Fruit fly (Drosophila melanogaster) whole organism, embryonic: ENCODE measurements around the gene CG31542.

Source experiments
- Adf1 ChIP-seq: fragments of 200-800 bp; sonication (Bioruptor generic); IDR thresholded peaks from 2 replicates; pipeline ENCODE4 v1.3.6; 2022; ENCODE audit warnings: missing biosample characterization, missing genetic modification characterization
- Blimp-1 ChIP-seq: fragments of 200-800 bp; sonication (Bioruptor generic); optimal IDR thresholded peaks from 3 replicates; lab custom pipeline; 2018; ENCODE audit warnings: missing biosample characterization, missing genetic modification characterization, mild to moderate bottlenecking, moderate library complexity, missing genetic modification reagents
- CG13287 ChIP-seq: fragments of 200-800 bp; sonication (Bioruptor generic); IDR thresholded peaks from 2 replicates; pipeline ENCODE4 v1.3.6; 2022; ENCODE audit warnings: missing biosample characterization, missing genetic modification characterization; ENCODE audit not compliant: partially characterized antibody
- CG14667 ChIP-seq: fragments of 200-800 bp; sonication (Bioruptor generic); IDR thresholded peaks from 2 replicates; pipeline ENCODE4 v1.3.6; 2022; ENCODE audit warnings: missing biosample characterization, missing genetic modification characterization
- CG1832 ChIP-seq: fragments of 200-800 bp; sonication (Bioruptor generic); optimal IDR thresholded peaks from 2 replicates; lab custom pipeline; 2017; ENCODE audit warnings: missing biosample characterization, mild to moderate bottlenecking, missing genetic modification characterization, inconsistent platforms
- D ChIP-seq, 2 experiments: fragments of 200-800 bp in 1 of 2; fragments of >200 bp in 1 of 2; sonication (Bioruptor generic) in 1 of 2; optimal IDR thresholded peaks; 2 replicates in 1 of 2; 3 replicates in 1 of 2; lab custom pipeline; 2017; ENCODE audit warnings: mild to moderate bottlenecking in 1 of 2, missing biosample characterization in 1 of 2, missing genetic modification characterization in 1 of 2, missing genetic modification reagents in 1 of 2
- Dad ChIP-seq: fragments of 200-800 bp; sonication (Bioruptor generic); optimal IDR thresholded peaks from 3 replicates; lab custom pipeline; 2016; ENCODE audit warnings: missing biosample characterization, missing genetic modification characterization
- Deaf1 ChIP-seq: fragments of 200-800 bp; optimal IDR thresholded peaks from 3 replicates; lab custom pipeline; 2019; ENCODE audit warnings: missing biosample characterization, mild to moderate bottlenecking, missing genetic modification characterization, moderate library complexity
- Dek ChIP-seq: fragments of 200-800 bp; sonication (Bioruptor generic); optimal IDR thresholded peaks from 3 replicates; lab custom pipeline; 2019; ENCODE audit warnings: missing biosample characterization, mild to moderate bottlenecking, missing genetic modification characterization, moderate library complexity
- ERR ChIP-seq: fragments of 200-800 bp; sonication (Bioruptor generic); optimal IDR thresholded peaks from 2 replicates; lab custom pipeline; 2016; ENCODE audit warnings: missing biosample characterization, missing genetic modification characterization
- Ets65A ChIP-seq: fragments of 200-800 bp; sonication (Bioruptor generic); peaks from one replicate; lab custom pipeline; 2016; ENCODE audit warnings: missing biosample characterization, missing genetic modification characterization
- Fer1 ChIP-seq: fragments of 200-800 bp; sonication (Bioruptor generic); optimal IDR thresholded peaks from 2 replicates; lab custom pipeline; 2017; ENCODE audit warnings: missing biosample characterization, mild to moderate bottlenecking, missing genetic modification characterization
- Fer2 ChIP-seq: fragments of 200-800 bp; sonication (Bioruptor generic); optimal IDR thresholded peaks from 2 replicates; lab custom pipeline; 2018; ENCODE audit warnings: missing biosample characterization, mild to moderate bottlenecking, missing genetic modification characterization, moderate library complexity
- GATAe ChIP-seq: fragments of 200-800 bp; sonication (Bioruptor generic); conservative IDR thresholded peaks from 2 replicates; pipeline ENCODE4 v1.3.6; 2022; ENCODE audit warnings: missing biosample characterization, missing genetic modification characterization
- HHEX ChIP-seq: fragments of 200-800 bp; sonication (Bioruptor generic); optimal IDR thresholded peaks from 3 replicates; lab custom pipeline; 2017; ENCODE audit warnings: missing biosample characterization, mild to moderate bottlenecking, missing genetic modification characterization, missing genetic modification reagents
- MBD-R2 ChIP-seq: fragments of 200-800 bp; sonication (Bioruptor generic); IDR thresholded peaks from 2 replicates; pipeline ENCODE4 v1.3.6; 2022; ENCODE audit warnings: missing biosample characterization, missing genetic modification characterization
- Opbp ChIP-seq: fragments of 200-800 bp; sonication (Bioruptor generic); IDR thresholded peaks from 3 replicates; pipeline ENCODE4 v1.3.6; 2022; ENCODE audit warnings: missing biosample characterization, missing genetic modification characterization; ENCODE audit not compliant: partially characterized antibody
- Trl ChIP-seq, 3 experiments: fragments of >200 bp in 2 of 3; fragments of 200-800 bp in 1 of 3; sonication (Bioruptor generic) in 1 of 3; optimal IDR thresholded peaks; 2 replicates in 1 of 3; 3 replicates in 2 of 3; lab custom pipeline; 2016 to 2017; ENCODE audit warnings: missing biosample characterization in 1 of 3, missing genetic modification characterization in 1 of 3
- abd-A ChIP-seq: fragments of 200-800 bp; sonication (Bioruptor generic); optimal IDR thresholded peaks from 3 replicates; lab custom pipeline; 2019; ENCODE audit warnings: missing biosample characterization, mild to moderate bottlenecking, missing genetic modification characterization, moderate library complexity
- bigmax ChIP-seq: fragments of 200-800 bp; sonication (Bioruptor generic); optimal IDR thresholded peaks from 2 replicates; lab custom pipeline; 2018; ENCODE audit warnings: missing biosample characterization, mild to moderate bottlenecking, missing genetic modification characterization
- bsh ChIP-seq, 2 experiments: fragments of 200-800 bp; sonication (Bioruptor generic); optimal IDR thresholded peaks; 2 replicates each; lab custom pipeline; 2017 to 2018; ENCODE audit warnings: mild to moderate bottlenecking in 2 of 2, missing biosample characterization in 2 of 2, missing genetic modification characterization in 2 of 2, moderate library complexity in 1 of 2
- corto ChIP-seq: fragments of 200-800 bp; sonication (Bioruptor generic); optimal IDR thresholded peaks from 2 replicates; lab custom pipeline; 2016; ENCODE audit warnings: missing biosample characterization, mild to moderate bottlenecking, missing genetic modification characterization, moderate library complexity
- crol ChIP-seq: fragments of 200-800 bp; sonication (Bioruptor generic); IDR thresholded peaks from 2 replicates; pipeline ENCODE4 v1.3.6; 2022; ENCODE audit warnings: missing biosample characterization, missing genetic modification characterization
- crp ChIP-seq, 2 experiments: fragments of 200-800 bp; sonication (Bioruptor generic); optimal IDR thresholded peaks; 2 replicates in 1 of 2; 3 replicates in 1 of 2; lab custom pipeline; 2017; ENCODE audit warnings: missing biosample characterization in 2 of 2, missing genetic modification characterization in 2 of 2, mild to moderate bottlenecking in 1 of 2, moderate library complexity in 1 of 2
- dan ChIP-seq: fragments of 200-800 bp; sonication (Bioruptor generic); IDR thresholded peaks from 2 replicates; pipeline ENCODE4 v1.3.6; 2022; ENCODE audit warnings: missing biosample characterization, missing genetic modification characterization
- ewg ChIP-seq: fragments of 200-800 bp; sonication (Bioruptor generic); optimal IDR thresholded peaks from 3 replicates; lab custom pipeline; 2017; ENCODE audit warnings: mild to moderate bottlenecking, missing biosample characterization, missing genetic modification reagents, missing genetic modification characterization
- ftz-f1 ChIP-seq: fragments of 200-800 bp; sonication (Bioruptor generic); optimal IDR thresholded peaks from 2 replicates; lab custom pipeline; 2016; ENCODE audit warnings: missing biosample characterization, missing genetic modification characterization
- grau ChIP-seq: fragments of 200-800 bp; optimal IDR thresholded peaks from 3 replicates; lab custom pipeline; 2019; ENCODE audit warnings: missing biosample characterization, mild to moderate bottlenecking, missing genetic modification characterization, moderate library complexity
- jumu ChIP-seq: fragments of 200-800 bp; sonication (Bioruptor generic); optimal IDR thresholded peaks from 3 replicates; lab custom pipeline; 2016; ENCODE audit warnings: missing biosample characterization, missing genetic modification characterization
- nom ChIP-seq: fragments of 200-800 bp; sonication (Bioruptor generic); optimal IDR thresholded peaks from 2 replicates; lab custom pipeline; 2017; ENCODE audit warnings: missing biosample characterization, missing genetic modification characterization, mild to moderate bottlenecking, moderate library complexity, missing genetic modification reagents
- onecut ChIP-seq: fragments of 200-800 bp; sonication (Bioruptor generic); IDR thresholded peaks from 2 replicates; pipeline ENCODE4 v1.3.6; 2022; ENCODE audit warnings: missing biosample characterization, missing genetic modification characterization
- pzg ChIP-seq: fragments of 200-800 bp; sonication (Bioruptor generic); optimal IDR thresholded peaks from 3 replicates; lab custom pipeline; 2018; ENCODE audit warnings: missing biosample characterization, mild to moderate bottlenecking, missing genetic modification characterization, moderate library complexity
- row ChIP-seq: fragments of 200-800 bp; sonication (Bioruptor generic); IDR thresholded peaks from 3 replicates; pipeline ENCODE4 v1.3.6; 2022; ENCODE audit warnings: missing biosample characterization, missing genetic modification characterization
- zfh1 ChIP-seq: fragments of 200-800 bp; sonication (Bioruptor generic); IDR thresholded peaks from 3 replicates; pipeline ENCODE4 v1.3.6; 2022; ENCODE audit warnings: missing biosample characterization, missing genetic modification characterization

The CG31542 gene

dm6 chr3R:5330338-5330737 lies 39.0 kb upstream of the CG31542 start:
- peak in 1 of 2 experiments; percentile 2 for TF ChIP-seq bsh (GFP tag; optimal IDR thresholded peaks at IDR 0.05; lab: Kevin White, UChicago)
- no peak for TF ChIP-seq CG13287 (GFP tag; lab: Robert Waterston, UW)

DNA sequence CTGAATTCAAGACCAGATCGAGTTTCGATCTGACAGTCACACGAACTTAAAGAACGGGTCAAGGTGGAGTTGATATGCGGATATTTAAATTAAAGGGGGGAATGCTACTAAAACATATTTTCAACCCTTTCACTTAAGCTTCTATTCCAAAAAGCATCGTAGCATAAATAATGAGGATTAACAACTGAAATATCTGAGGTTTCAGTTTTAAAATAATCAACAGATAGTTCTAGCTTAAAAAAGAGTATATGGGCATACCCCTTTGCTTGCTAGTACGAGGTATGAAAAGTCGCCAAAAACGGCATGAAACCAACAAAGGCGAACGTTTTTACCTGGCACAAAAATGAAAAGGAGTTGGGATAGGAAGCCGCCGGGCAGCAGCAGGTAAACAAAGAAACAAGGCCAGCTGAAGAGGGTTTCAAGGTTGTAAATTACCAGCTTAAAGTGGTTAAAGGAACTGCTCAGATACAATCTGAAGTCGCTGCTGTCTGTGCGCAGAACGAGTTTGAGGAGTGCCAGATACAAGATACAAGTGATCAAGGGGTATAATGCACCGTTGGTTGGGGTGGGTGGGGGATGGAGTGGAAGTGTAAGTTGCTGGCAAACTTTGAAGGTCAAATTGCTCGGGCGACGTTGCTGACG lies 37.5 kb upstream of the CG31542 start:
- no peak for TF ChIP-seq pzg (GFP tag; lab: Kevin White, UChicago)
- 0 out of 3 replicates have a peak, but pooled peaks have one; percentile 8 for TF ChIP-seq Opbp (GFP tag; lab: Robert Waterston, UW)
- peak; percentile 17 for TF ChIP-seq Ets65A (GFP tag; lab: Kevin White, UChicago)
- TF ChIP-seq nom (GFP tag; lab: Kevin White, UChicago): peak; percentile 38
- TF ChIP-seq corto: no peak
- TF ChIP-seq D (optimal IDR thresholded peaks at IDR 0.05; lab: Kevin White, UChicago): peak; percentile 29
- TF ChIP-seq D (GFP tag; optimal IDR thresholded peaks at IDR 0.05; lab: Kevin White, UChicago): no peak

- peak; percentile 12; the same call in 1 of the 2 replicates for TF ChIP-seq MBD-R2 (GFP tag; lab: Robert Waterston, UW)
- no peak for TF ChIP-seq dan (GFP tag; lab: Robert Waterston, UW)
- 0 out of 3 replicates have a peak, but pooled peaks have one; percentile 17 for TF ChIP-seq row (GFP tag; lab: Robert Waterston, UW)
- peak; percentile 56 for TF ChIP-seq crol (GFP tag; lab: Robert Waterston, UW)
- peak; percentile 93 for TF ChIP-seq onecut
- TF ChIP-seq Dad: no peak
- no peak for TF ChIP-seq bigmax (GFP tag; lab: Kevin White, UChicago)
- peak; percentile 60 for TF ChIP-seq ewg (GFP tag; lab: Kevin White, UChicago)
- TF ChIP-seq GATAe (GFP tag; lab: Robert Waterston, UW): no peak
- peak; percentile 24 to 45 for TF ChIP-seq Trl (optimal IDR thresholded peaks at IDR 0.05; lab: Kevin White, UChicago)
- TF ChIP-seq Trl (GFP tag; optimal IDR thresholded peaks at IDR 0.05; lab: Kevin White, UChicago): no peak
- peak; percentile 88 for TF ChIP-seq abd-A (tag; lab: Kevin White, UChicago)
- TF ChIP-seq grau (tag; lab: Kevin White, UChicago): peak; percentile 56
- TF ChIP-seq HHEX (GFP tag; lab: Kevin White, UChicago): no peak
- TF ChIP-seq CG1832: peak; percentile 38
- TF ChIP-seq Blimp-1 (GFP tag; lab: Kevin White, UChicago): no peak
- TF ChIP-seq jumu (GFP tag; lab: Kevin White, UChicago): no peak
- no peak for TF ChIP-seq Fer2
- peak; percentile 18; the same call in 1 of the 2 replicates for TF ChIP-seq Adf1 (GFP tag; lab: Robert Waterston, UW)
- TF ChIP-seq ERR (GFP tag; lab: Kevin White, UChicago): peak; percentile 13
- TF ChIP-seq crp (GFP tag; optimal IDR thresholded peaks at IDR 0.05; lab: Kevin White, UChicago): peak in 1 of 2 experiments; percentile 33
- TF ChIP-seq Dek (tag; lab: Kevin White, UChicago): no peak
- TF ChIP-seq ftz-f1 (GFP tag; lab: Kevin White, UChicago): peak; percentile 62
- TF ChIP-seq zfh1 (GFP tag; lab: Robert Waterston, UW): no peak
- peak; percentile 15 for TF ChIP-seq Deaf1
- no peak for TF ChIP-seq CG14667 (GFP tag; lab: Robert Waterston, UW)
- TF ChIP-seq Fer1 (GFP tag; lab: Kevin White, UChicago): peak; percentile 40
Measured at dm6 chr3R:5346707-5347323, 22.5 kb upstream of the CG31542 start.
